Worm (Caenorhabditis elegans): ENCODE data around the gene mccc-1.

DNA sequence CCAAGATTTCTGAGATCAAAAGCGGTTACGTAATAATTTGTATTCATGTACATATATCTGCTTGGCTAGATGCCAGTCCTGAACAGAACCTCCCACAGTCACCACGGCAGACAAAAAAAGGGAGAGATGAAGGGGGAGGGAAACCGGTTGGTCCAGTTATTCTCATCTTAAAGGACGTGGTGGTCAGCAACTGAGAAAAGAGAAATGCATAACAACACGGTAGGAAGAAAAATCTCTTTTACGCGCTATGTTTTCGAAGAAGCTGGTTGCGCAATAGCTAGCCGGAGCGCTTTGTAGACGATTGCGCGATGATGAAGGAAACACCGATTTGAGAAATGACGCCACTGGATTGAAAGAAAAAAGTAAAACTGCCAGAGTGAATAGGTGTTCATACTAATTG is 33.7 kb downstream of the mccc-1 start:
- TF ChIP-seq zip-5 (tag; optimal IDR thresholded peaks at IDR 0.05) (no peak), npax-4 (tag; optimal IDR thresholded peaks at IDR 0.05) (no peak), sox-4 (tag; optimal IDR thresholded peaks at IDR 0.05) (no peak), ets-4 (tag; optimal IDR thresholded peaks at IDR 0.05) (no peak), ceh-34 (tag; optimal IDR thresholded peaks at IDR 0.05) (no peak), ceh-45 (GFP tag; IDR thresholded peaks at IDR 0.05) (no peak), dmd-4 (tag; optimal IDR thresholded peaks at IDR 0.05; ENCODE audit: borderline replicate concordance) (no peak), ama-1 (optimal IDR thresholded peaks at IDR 0.05) (no peak), Y22D7AL.16 (tag; optimal IDR thresholded peaks at IDR 0.05) (no peak), ref-2 (tag; optimal IDR thresholded peaks at IDR 0.05) (no peak), fkh-10 (GFP tag; optimal IDR thresholded peaks at IDR 0.05) (no peak), unc-42 (tag; optimal IDR thresholded peaks at IDR 0.05) (no peak), unc-86 (tag; optimal IDR thresholded peaks at IDR 0.05) (no peak)

All from whole organism, late embryonic.